Fruit fly (Drosophila melanogaster): ENCODE data around the gene CG43208.

- TF ChIP-seq HLH106 (tag; optimal IDR thresholded peaks at IDR 0.05) (no peak), GATAd (GFP tag; optimal IDR thresholded peaks at IDR 0.05) (no peak), Rel (GFP tag; optimal IDR thresholded peaks at IDR 0.05) (no peak), Rel (tag; optimal IDR thresholded peaks at IDR 0.05) (no peak), usp (GFP tag; optimal IDR thresholded peaks at IDR 0.05) (no peak), Abd-B (GFP tag; optimal IDR thresholded peaks at IDR 0.05) (no peak), Dfd (GFP tag; optimal IDR thresholded peaks at IDR 0.05) (no peak), psq (GFP tag; optimal IDR thresholded peaks at IDR 0.05) (no peak), Vsx2 (GFP tag; optimal IDR thresholded peaks at IDR 0.05; ENCODE audit: partially characterized antibody) (no peak), rgr (GFP tag; optimal IDR thresholded peaks at IDR 0.05) (no peak), Hnf4 (GFP tag; optimal IDR thresholded peaks at IDR 0.05) (no peak), h (GFP tag; optimal IDR thresholded peaks at IDR 0.05) (no peak), fru (GFP tag; optimal IDR thresholded peaks at IDR 0.05) (no peak), Jra (GFP tag; optimal IDR thresholded peaks at IDR 0.05) (no peak), woc (GFP tag; optimal IDR thresholded peaks at IDR 0.05) (no peak)
Observed at dm6 chr3R:13290329-13290728, 12.9 kb upstream of the CG43208 start, which contains the start of gene Osi22.

All from whole organism, wandering third instar larva.